Fruit fly (Drosophila melanogaster) whole organism, embryonic: Measurements from ENCODE around the gene Fer3.

Experiments used
- CG11085 ChIP-seq: fragments of 200-800 bp; sonication (Bioruptor generic); IDR thresholded peaks from 2 replicates; pipeline ENCODE4 v1.3.6; 2022; ENCODE audit warnings: missing biosample characterization, missing genetic modification characterization
- CG12155 ChIP-seq: fragments of 200-800 bp; sonication (Bioruptor generic); optimal IDR thresholded peaks from 3 replicates; lab custom pipeline; 2016; ENCODE audit warnings: missing biosample characterization, missing genetic modification characterization
- CG12219 ChIP-seq: fragments of 200-800 bp; sonication (Bioruptor generic); optimal IDR thresholded peaks from 3 replicates; lab custom pipeline; 2018; ENCODE audit warnings: missing biosample characterization, mild to moderate bottlenecking, missing genetic modification characterization
- CG12659 ChIP-seq: fragments of 200-800 bp; sonication (Bioruptor generic); optimal IDR thresholded peaks from 3 replicates; lab custom pipeline; 2017; ENCODE audit warnings: mild to moderate bottlenecking, missing biosample characterization, missing genetic modification reagents, missing genetic modification characterization
- CG1529 ChIP-seq: fragments of 200-800 bp; sonication (Bioruptor generic); optimal IDR thresholded peaks from 3 replicates; lab custom pipeline; 2018; ENCODE audit warnings: missing biosample characterization, missing genetic modification characterization
- CG17912 ChIP-seq: fragments of 200-800 bp; sonication (Bioruptor generic); optimal IDR thresholded peaks from 2 replicates; lab custom pipeline; 2018; ENCODE audit warnings: missing biosample characterization, mild to moderate bottlenecking, missing genetic modification characterization
- CG2120 ChIP-seq: fragments of 200-800 bp; sonication (Bioruptor generic); optimal IDR thresholded peaks from 3 replicates; lab custom pipeline; 2016; ENCODE audit warnings: missing biosample characterization, missing genetic modification characterization
- CG33557 ChIP-seq: fragments of 200-800 bp; sonication (Bioruptor generic); optimal IDR thresholded peaks from 2 replicates; lab custom pipeline; 2019; ENCODE audit warnings: missing biosample characterization, mild to moderate bottlenecking, missing genetic modification characterization, moderate library complexity
- CG34376 ChIP-seq: fragments of 200-800 bp; sonication (Bioruptor generic); optimal IDR thresholded peaks from 2 replicates; lab custom pipeline; 2018; ENCODE audit warnings: missing biosample characterization, mild to moderate bottlenecking, missing genetic modification characterization
- CG3995 ChIP-seq: fragments of 200-800 bp; sonication (Bioruptor generic); optimal IDR thresholded peaks from 3 replicates; lab custom pipeline; 2016; ENCODE audit warnings: missing biosample characterization, missing genetic modification characterization
- CG6175 ChIP-seq: fragments of 200-800 bp; sonication (Bioruptor generic); IDR thresholded peaks from 3 replicates; pipeline ENCODE4 v1.3.6; 2022; ENCODE audit warnings: missing biosample characterization, missing genetic modification characterization
- CG6272 ChIP-seq: fragments of 200-800 bp; sonication (Bioruptor generic); IDR thresholded peaks from 2 replicates; pipeline ENCODE4 v1.3.6; 2022; ENCODE audit warnings: missing biosample characterization, missing genetic modification characterization
- CG7372 ChIP-seq: fragments of 200-800 bp; sonication (Bioruptor generic); IDR thresholded peaks from 2 replicates; pipeline ENCODE4 v1.3.6; 2022; ENCODE audit warnings: missing biosample characterization, missing genetic modification characterization
- CG7987 ChIP-seq: fragments of 200-800 bp; sonication (Bioruptor generic); optimal IDR thresholded peaks from 2 replicates; lab custom pipeline; 2018; ENCODE audit warnings: missing biosample characterization, mild to moderate bottlenecking, missing genetic modification characterization, moderate library complexity
- CG8290 ChIP-seq, 3 experiments: fragments of 200-800 bp; sonication (Bioruptor generic); optimal IDR thresholded peaks; 2 replicates each; lab custom pipeline; 2016 to 2019; ENCODE audit warnings: missing biosample characterization in 3 of 3, missing genetic modification characterization in 3 of 3, mild to moderate bottlenecking in 2 of 3, moderate library complexity in 1 of 3
- CG8478 ChIP-seq: fragments of >200 bp; optimal IDR thresholded peaks from 2 replicates; lab custom pipeline; 2018
- CG9215 ChIP-seq: fragments of 200-800 bp; sonication (Bioruptor generic); IDR thresholded peaks from 2 replicates; pipeline ENCODE4 v1.3.6; 2022; ENCODE audit warnings: missing biosample characterization, missing genetic modification characterization
- CG9932 ChIP-seq: fragments of 200-800 bp; sonication (Bioruptor generic); IDR thresholded peaks from 2 replicates; pipeline ENCODE4 v1.3.6; 2022; ENCODE audit warnings: missing biosample characterization, missing genetic modification characterization
- CkIIα-i1 ChIP-seq: fragments of 200-800 bp; sonication (Bioruptor generic); IDR thresholded peaks from 2 replicates; pipeline ENCODE4 v1.3.6; 2022; ENCODE audit warnings: missing biosample characterization, missing genetic modification characterization
- D ChIP-seq, 2 experiments: fragments of 200-800 bp in 1 of 2; fragments of >200 bp in 1 of 2; sonication (Bioruptor generic) in 1 of 2; optimal IDR thresholded peaks; 2 replicates in 1 of 2; 3 replicates in 1 of 2; lab custom pipeline; 2017; ENCODE audit warnings: mild to moderate bottlenecking in 1 of 2, missing biosample characterization in 1 of 2, missing genetic modification characterization in 1 of 2, missing genetic modification reagents in 1 of 2
- D19A ChIP-seq: fragments of 200-800 bp; optimal IDR thresholded peaks from 3 replicates; lab custom pipeline; 2019; ENCODE audit warnings: missing biosample characterization, mild to moderate bottlenecking, missing genetic modification characterization, moderate library complexity
- Fer1 ChIP-seq: fragments of 200-800 bp; sonication (Bioruptor generic); optimal IDR thresholded peaks from 2 replicates; lab custom pipeline; 2017; ENCODE audit warnings: missing biosample characterization, mild to moderate bottlenecking, missing genetic modification characterization
- Hsf ChIP-seq: fragments of 200-800 bp; sonication (Bioruptor generic); optimal IDR thresholded peaks from 3 replicates; lab custom pipeline; 2016; ENCODE audit warnings: missing biosample characterization, missing genetic modification characterization
- MESR4 ChIP-seq: fragments of 200-800 bp; sonication (Bioruptor generic); optimal IDR thresholded peaks from 2 replicates; lab custom pipeline; 2018; ENCODE audit warnings: missing biosample characterization, mild to moderate bottlenecking, missing genetic modification characterization, moderate library complexity
- Mrtf ChIP-seq: fragments of 200-800 bp; sonication (Bioruptor generic); IDR thresholded peaks from 3 replicates; pipeline ENCODE4 v1.3.6; 2022; ENCODE audit warnings: missing biosample characterization, missing genetic modification characterization
- Nf-YB ChIP-seq: fragments of 200-800 bp; sonication (Bioruptor generic); optimal IDR thresholded peaks from 3 replicates; lab custom pipeline; 2019; ENCODE audit warnings: missing biosample characterization, mild to moderate bottlenecking, missing genetic modification characterization, moderate library complexity
- Optix ChIP-seq: fragments of 200-800 bp; sonication (Bioruptor generic); IDR thresholded peaks from 3 replicates; pipeline ENCODE4 v1.3.6; 2022; ENCODE audit warnings: missing biosample characterization, missing genetic modification characterization
- TFAM ChIP-seq: fragments of 200-800 bp; sonication (Bioruptor generic); optimal IDR thresholded peaks from 2 replicates; lab custom pipeline; 2017; ENCODE audit warnings: missing biosample characterization, missing genetic modification characterization, inconsistent platforms
- Trl ChIP-seq, 3 experiments: fragments of >200 bp in 2 of 3; fragments of 200-800 bp in 1 of 3; sonication (Bioruptor generic) in 1 of 3; optimal IDR thresholded peaks; 2 replicates in 1 of 3; 3 replicates in 2 of 3; lab custom pipeline; 2016 to 2017; ENCODE audit warnings: missing biosample characterization in 1 of 3, missing genetic modification characterization in 1 of 3
- abd-A ChIP-seq: fragments of 200-800 bp; sonication (Bioruptor generic); optimal IDR thresholded peaks from 3 replicates; lab custom pipeline; 2019; ENCODE audit warnings: missing biosample characterization, mild to moderate bottlenecking, missing genetic modification characterization, moderate library complexity
- ash1 ChIP-seq: fragments of 200-800 bp; sonication (Bioruptor generic); optimal IDR thresholded peaks from 2 replicates; lab custom pipeline; 2018; ENCODE audit warnings: missing biosample characterization, mild to moderate bottlenecking, missing genetic modification characterization
- crol ChIP-seq: fragments of 200-800 bp; sonication (Bioruptor generic); IDR thresholded peaks from 2 replicates; pipeline ENCODE4 v1.3.6; 2022; ENCODE audit warnings: missing biosample characterization, missing genetic modification characterization
- dati ChIP-seq: fragments of 200-800 bp; sonication (Bioruptor generic); IDR thresholded peaks from 2 replicates; pipeline ENCODE4 v1.3.6; 2022; ENCODE audit warnings: missing biosample characterization, missing genetic modification characterization
- en ChIP-seq: fragments of 200-800 bp; sonication (Bioruptor generic); optimal IDR thresholded peaks from 2 replicates; lab custom pipeline; 2016; ENCODE audit warnings: missing biosample characterization, missing genetic modification characterization
- fd96Cb ChIP-seq: fragments of 200-800 bp; sonication (Bioruptor generic); optimal IDR thresholded peaks from 2 replicates; lab custom pipeline; 2018; ENCODE audit warnings: missing biosample characterization, mild to moderate bottlenecking, missing genetic modification characterization, moderate library complexity
- fu2 ChIP-seq: fragments of 200-800 bp; sonication (Bioruptor generic); optimal IDR thresholded peaks from 2 replicates; lab custom pipeline; 2016; ENCODE audit warnings: missing biosample characterization, missing genetic modification characterization
- gem ChIP-seq: fragments of 200-800 bp; sonication (Bioruptor generic); optimal IDR thresholded peaks from 2 replicates; lab custom pipeline; 2019; ENCODE audit warnings: missing biosample characterization, mild to moderate bottlenecking, missing genetic modification characterization, moderate library complexity
- grn ChIP-seq: fragments of 200-800 bp; sonication (Bioruptor generic); optimal IDR thresholded peaks from 3 replicates; lab custom pipeline; 2017; ENCODE audit warnings: missing biosample characterization, missing genetic modification characterization
- gsb-n ChIP-seq: fragments of 200-800 bp; sonication (Bioruptor generic); optimal IDR thresholded peaks from 3 replicates; lab custom pipeline; 2018; ENCODE audit warnings: missing biosample characterization, mild to moderate bottlenecking, missing genetic modification characterization
- jing ChIP-seq: fragments of 200-800 bp; sonication (Bioruptor generic); optimal IDR thresholded peaks from 2 replicates; lab custom pipeline; 2018; ENCODE audit warnings: missing biosample characterization, mild to moderate bottlenecking, missing genetic modification characterization
- lola ChIP-seq, 3 experiments: fragments of >200 bp in 2 of 3; fragments of 200-800 bp in 1 of 3; sonication (Bioruptor generic) in 1 of 3; optimal IDR thresholded peaks; 2 replicates each; lab custom pipeline; 2017 to 2019; ENCODE audit warnings: missing biosample characterization in 3 of 3, missing genetic modification characterization in 3 of 3, mild to moderate bottlenecking in 1 of 3, moderate library complexity in 1 of 3
- nmo ChIP-seq: fragments of 200-800 bp; sonication (Bioruptor generic); optimal IDR thresholded peaks from 2 replicates; lab custom pipeline; 2018; ENCODE audit warnings: missing biosample characterization, mild to moderate bottlenecking, missing genetic modification characterization, moderate library complexity
- org-1 ChIP-seq: fragments of 200-800 bp; sonication (Bioruptor generic); optimal IDR thresholded peaks from 2 replicates; lab custom pipeline; 2017; ENCODE audit warnings: missing biosample characterization, missing genetic modification characterization
- pb ChIP-seq: fragments of 200-800 bp; sonication (Bioruptor generic); optimal IDR thresholded peaks from 3 replicates; lab custom pipeline; 2016; ENCODE audit warnings: missing biosample characterization, missing genetic modification characterization
- pho ChIP-seq: fragments of 200-800 bp; sonication (Bioruptor generic); optimal IDR thresholded peaks from 2 replicates; lab custom pipeline; 2016; ENCODE audit warnings: missing biosample characterization, missing genetic modification characterization
- rib ChIP-seq: fragments of 200-800 bp; sonication (Bioruptor generic); IDR thresholded peaks from 2 replicates; pipeline ENCODE4 v1.3.6; 2022; ENCODE audit warnings: missing biosample characterization, missing genetic modification characterization
- ro ChIP-seq: fragments of 200-800 bp; sonication (Bioruptor generic); IDR thresholded peaks from 2 replicates; pipeline ENCODE4 v1.3.6; 2022; ENCODE audit warnings: missing biosample characterization, missing genetic modification characterization
- sc ChIP-seq, 3 experiments: fragments of >200 bp in 2 of 3; fragments of 200-800 bp in 1 of 3; sonication (Bioruptor generic) in 1 of 3; optimal IDR thresholded peaks; 2 replicates in 2 of 3; 3 replicates in 1 of 3; lab custom pipeline; 2017; ENCODE audit warnings: mild to moderate bottlenecking in 1 of 3, missing biosample characterization in 1 of 3, missing genetic modification characterization in 1 of 3, missing genetic modification reagents in 1 of 3
- tap ChIP-seq: fragments of 200-800 bp; optimal IDR thresholded peaks from 3 replicates; lab custom pipeline; 2019; ENCODE audit warnings: missing biosample characterization, mild to moderate bottlenecking, missing genetic modification characterization, moderate library complexity
- tio ChIP-seq: fragments of 200-800 bp; sonication (Bioruptor generic); optimal IDR thresholded peaks from 2 replicates; lab custom pipeline; 2017; ENCODE audit warnings: missing biosample characterization, missing genetic modification characterization, inconsistent platforms
- trem ChIP-seq: fragments of 200-800 bp; optimal IDR thresholded peaks from 3 replicates; lab custom pipeline; 2019; ENCODE audit warnings: missing biosample characterization, mild to moderate bottlenecking, missing genetic modification characterization, moderate library complexity
- vnd ChIP-seq: fragments of 200-800 bp; sonication (Bioruptor generic); IDR thresholded peaks from 3 replicates; pipeline ENCODE4 v1.3.6; 2022; ENCODE audit warnings: missing biosample characterization, missing genetic modification characterization; ENCODE audit not compliant: partially characterized antibody

The Fer3 gene

DNA sequence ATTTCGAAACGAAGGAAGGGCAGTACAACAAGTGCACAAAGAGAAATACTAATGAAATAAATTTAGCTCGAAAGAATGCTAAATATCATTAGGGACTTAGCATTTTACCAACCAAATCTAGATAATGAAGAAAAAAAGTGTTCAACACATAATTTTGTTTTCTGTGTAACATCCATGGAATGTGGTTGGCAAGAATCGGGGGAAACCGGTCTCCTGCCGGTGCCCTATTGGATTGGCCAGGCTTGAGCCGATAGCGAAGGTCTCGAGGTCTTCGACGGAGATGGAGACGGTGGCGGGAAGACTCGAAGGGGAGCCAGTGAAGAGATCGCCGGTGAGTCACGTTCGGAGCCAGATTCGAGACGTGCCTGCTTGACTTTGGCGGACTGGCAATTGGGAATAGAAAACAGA is 36.3 kb downstream of the Fer3 start (continued):
- no peak for TF ChIP-seq CG6175 (GFP tag; lab: Robert Waterston, UW)
- no peak for TF ChIP-seq CG6272 (GFP tag; lab: Robert Waterston, UW)
- peak; percentile 46 for TF ChIP-seq Nf-YB (GFP tag; lab: Kevin White, UChicago)
- no peak for TF ChIP-seq MESR4 (GFP tag; lab: Kevin White, UChicago)
- TF ChIP-seq grn = no peak
- no peak for TF ChIP-seq gsb-n
- no peak for TF ChIP-seq ro
- no peak for TF ChIP-seq Mrtf
- TF ChIP-seq ash1 = no peak
- no peak for TF ChIP-seq CG7987 (GFP tag; lab: Kevin White, UChicago)
- TF ChIP-seq TFAM = no peak
- TF ChIP-seq CG9932 = peak; percentile 82
- TF ChIP-seq tap (tag; lab: Kevin White, UChicago) = peak; percentile 44
- TF ChIP-seq D (optimal IDR thresholded peaks at IDR 0.05; lab: Kevin White, UChicago) = no peak
- no peak for TF ChIP-seq D (GFP tag; optimal IDR thresholded peaks at IDR 0.05; lab: Kevin White, UChicago)
- no peak for TF ChIP-seq Fer1
- TF ChIP-seq fd96Cb = no peak
- peak; percentile 55 for TF ChIP-seq gem (tag; lab: Kevin White, UChicago)
- no peak for TF ChIP-seq rib (GFP tag; lab: Robert Waterston, UW)
- TF ChIP-seq CG17912 = no peak
- TF ChIP-seq tio (GFP tag; lab: Kevin White, UChicago) = no peak
- no peak for TF ChIP-seq CG7372 (GFP tag; lab: Robert Waterston, UW)
- no peak for TF ChIP-seq org-1 (GFP tag; lab: Kevin White, UChicago)
- TF ChIP-seq trem (tag; lab: Kevin White, UChicago) = no peak
- peak; percentile 75 for TF ChIP-seq CG2120
- no peak for TF ChIP-seq sc (optimal IDR thresholded peaks at IDR 0.05; lab: Kevin White, UChicago)
- TF ChIP-seq sc (GFP tag; optimal IDR thresholded peaks at IDR 0.05; lab: Kevin White, UChicago) = no peak
- TF ChIP-seq CG34376 (GFP tag; lab: Kevin White, UChicago) = no peak
- no peak for TF ChIP-seq CG12659
- peak; percentile 26 for TF ChIP-seq pho
- no peak for TF ChIP-seq CG33557 (GFP tag; lab: Kevin White, UChicago)
- TF ChIP-seq vnd = no peak
- no peak for TF ChIP-seq CG12219
- no peak for TF ChIP-seq CG9215
- TF ChIP-seq en (GFP tag; lab: Kevin White, UChicago) = no peak
- TF ChIP-seq D19A (tag; lab: Kevin White, UChicago) = peak; percentile 10
- TF ChIP-seq Trl (optimal IDR thresholded peaks at IDR 0.05; lab: Kevin White, UChicago) = no peak
- peak; percentile 31 for TF ChIP-seq Trl (GFP tag; optimal IDR thresholded peaks at IDR 0.05; lab: Kevin White, UChicago)
- no peak for TF ChIP-seq CG1529 (GFP tag; lab: Kevin White, UChicago)
- TF ChIP-seq CG12155 = peak; percentile 26
- no peak for TF ChIP-seq crol (GFP tag; lab: Robert Waterston, UW)
- peak; percentile 21 for TF ChIP-seq pb (GFP tag; lab: Kevin White, UChicago)
- TF ChIP-seq Hsf = peak; percentile 20

DNA sequence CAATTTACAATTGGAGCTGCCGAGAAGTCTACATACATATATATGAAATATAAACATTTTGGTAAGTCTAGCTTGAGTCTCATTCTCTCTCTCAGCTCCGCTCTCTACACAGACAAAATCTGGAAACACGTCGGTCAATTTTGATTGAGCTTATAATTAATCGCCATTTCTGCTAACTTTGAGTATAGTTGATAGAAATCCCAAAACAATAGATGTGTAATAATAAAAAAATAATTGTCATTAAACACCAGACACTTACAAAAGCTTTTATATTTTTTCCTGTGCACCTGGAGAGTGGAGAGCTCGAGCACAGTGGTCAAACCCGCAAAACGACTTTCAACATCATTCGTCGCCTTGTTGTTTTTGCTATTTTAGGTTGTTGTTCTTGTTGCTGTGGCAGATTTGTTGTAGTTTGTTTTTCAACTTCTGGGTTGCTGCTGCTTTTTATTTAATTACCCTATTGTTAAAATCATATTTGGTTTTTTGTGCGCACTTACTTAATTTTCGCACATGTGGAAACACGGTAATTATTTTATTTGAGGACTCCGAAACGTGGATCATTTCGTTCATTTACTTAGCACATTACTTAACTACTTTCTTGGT is 37.4 kb downstream of the Fer3 start:
- TF ChIP-seq CG11085 (GFP tag; lab: Robert Waterston, UW) (peak; percentile 94), CG3995 (GFP tag; lab: Kevin White, UChicago) (peak; percentile 65), abd-A (tag; lab: Kevin White, UChicago) (peak; percentile 29), CG8478 (lab: Kevin White, UChicago) (no peak), nmo (GFP tag; lab: Kevin White, UChicago) (peak; percentile 96), CG8290 (GFP tag; optimal IDR thresholded peaks at IDR 0.05; lab: Kevin White, UChicago) (peak; percentile 80), CG8290 (tag; optimal IDR thresholded peaks at IDR 0.05; lab: Kevin White, UChicago) (peak in 1 of 2 experiments; percentile 96), CkIIα-i1 (GFP tag; lab: Robert Waterston, UW) (peak; percentile 80), CG9932 (peak; percentile 98), dati (GFP tag; lab: Robert Waterston, UW) (peak; percentile 90), fu2 (peak; percentile 93), jing (GFP tag; lab: Kevin White, UChicago) (peak; percentile 88), Optix (peak; percentile 96), lola (GFP tag; optimal IDR thresholded peaks at IDR 0.05; lab: Kevin White, UChicago) (peak in 1 of 3 experiments; percentile 92)
